Worm (Caenorhabditis elegans) whole organism, early embryonic: Measurements from ENCODE around the gene ptr-15.

ENCODE experiments used
- flt-1 ChIP-seq: fragments of 200-800 bp; sonication (Bioruptor generic); IDR thresholded peaks from 2 replicates; pipeline ENCODE4 v1.3.6; 2022; ENCODE audit warnings: missing genetic modification characterization, missing compliant biosample characterization
- tbx-37 ChIP-seq: fragments of 200-800 bp; sonication (Bioruptor generic); conservative IDR thresholded peaks from 2 replicates; pipeline ENCODE4 v1.3.6; 2022; ENCODE audit warnings: missing genetic modification reagents, missing genetic modification characterization, missing compliant biosample characterization

DNA sequence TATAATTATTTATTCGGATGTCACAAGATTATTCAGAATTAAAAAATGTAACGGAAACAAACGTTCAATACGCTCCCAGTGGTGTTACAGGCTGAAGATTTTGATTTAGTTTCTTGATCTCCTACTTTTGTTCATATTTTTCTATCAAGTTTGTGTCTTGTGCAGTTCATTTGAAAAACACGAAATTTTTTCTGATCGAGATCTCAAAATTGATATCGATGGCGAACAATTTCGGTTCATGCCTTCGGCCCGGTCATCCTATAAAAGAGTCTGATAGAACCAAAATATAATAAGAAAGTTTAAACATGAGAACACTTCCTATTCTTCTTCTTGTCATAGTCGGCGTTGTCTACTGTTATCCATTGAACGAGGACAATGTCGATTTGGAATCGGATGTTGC is 37.5 kb upstream of the ptr-15 start, which contains the start of gene drd-10:
- TF ChIP-seq flt-1, result no peak
- no peak for TF ChIP-seq tbx-37 (GFP tag; lab: Robert Waterston, UW)
